Worm (Caenorhabditis elegans) whole organism, L4 larva: ENCODE data around the gene col-184.

ENCODE experiments used
- F37D6.2 ChIP-seq: sonication (generic microtip); optimal IDR thresholded peaks from 2 replicates; lab custom pipeline; 2016; ENCODE audit warnings: mild to moderate bottlenecking, missing genetic modification characterization, missing compliant biosample characterization
- Y48G9A.11 ChIP-seq: fragments of 200-800 bp; sonication (Bioruptor generic); IDR thresholded peaks from 2 replicates; pipeline ENCODE4 v1.3.6; 2022; ENCODE audit warnings: missing genetic modification reagents, missing genetic modification characterization, missing compliant biosample characterization
- ZK337.2 ChIP-seq: fragments of 200-800 bp; sonication (Bioruptor generic); IDR thresholded peaks from 2 replicates; pipeline ENCODE4 v1.3.6; 2022; ENCODE audit warnings: missing genetic modification reagents, missing genetic modification characterization, missing compliant biosample characterization
- ZK546.5 ChIP-seq, 2 experiments: sonication (generic microtip); optimal IDR thresholded peaks; 2 replicates each; lab custom pipeline; 2017; ENCODE audit warnings: missing biosample characterization in 2 of 2, missing genetic modification characterization in 2 of 2
- aly-2 ChIP-seq: sonication (generic microtip); optimal IDR thresholded peaks from 2 replicates; lab custom pipeline; 2018; ENCODE audit warnings: missing biosample characterization, missing genetic modification characterization
- arid-1 ChIP-seq: fragments of 200-800 bp; sonication (Bioruptor generic); conservative IDR thresholded peaks from 2 replicates; pipeline ENCODE4 v1.3.6; 2022; ENCODE audit warnings: missing genetic modification reagents, missing genetic modification characterization, missing compliant biosample characterization
- ceh-20 ChIP-seq: fragments of 200-800 bp; sonication (Bioruptor generic); IDR thresholded peaks from 2 replicates; pipeline ENCODE4 v1.3.6; 2022; ENCODE audit warnings: missing genetic modification reagents, missing genetic modification characterization, missing compliant biosample characterization
- ceh-28 ChIP-seq: fragments of 150-350 bp; optimal IDR thresholded peaks from 2 replicates; lab custom pipeline; 2014; ENCODE audit warnings: missing biosample characterization, missing genetic modification reagents, missing genetic modification characterization
- ceh-44 ChIP-seq: fragments of 200-800 bp; sonication (Bioruptor generic); IDR thresholded peaks from 2 replicates; pipeline ENCODE4 v1.3.6; 2022; ENCODE audit warnings: missing genetic modification reagents, missing genetic modification characterization, missing compliant biosample characterization
- ceh-62 ChIP-seq: sonication (generic microtip); optimal IDR thresholded peaks from 2 replicates; lab custom pipeline; 2017; ENCODE audit warnings: missing biosample characterization, missing genetic modification characterization
- cey-2 ChIP-seq: sonication (generic microtip); optimal IDR thresholded peaks from 3 replicates; lab custom pipeline; 2017; ENCODE audit warnings: missing genetic modification characterization, mild to moderate bottlenecking, missing compliant biosample characterization, antibody characterized with exemption, borderline replicate concordance; ENCODE audit not compliant: insufficient read depth
- daf-19 ChIP-seq: fragments of 200-800 bp; sonication (Bioruptor generic); conservative IDR thresholded peaks from 2 replicates; pipeline ENCODE4 v1.3.6; 2022; ENCODE audit warnings: missing genetic modification characterization, missing compliant biosample characterization
- dmd-6 ChIP-seq: fragments of 200-800 bp; sonication (Bioruptor generic); IDR thresholded peaks from 2 replicates; pipeline ENCODE4 v1.3.6; 2022; ENCODE audit warnings: missing genetic modification reagents, missing genetic modification characterization, missing compliant biosample characterization
- dve-1 ChIP-seq: sonication (generic microtip); optimal IDR thresholded peaks from 2 replicates; lab custom pipeline; 2017; ENCODE audit warnings: antibody characterized with exemption, mild to moderate bottlenecking, missing genetic modification characterization, missing compliant biosample characterization; ENCODE audit not compliant: insufficient read depth
- egl-27 ChIP-seq: sonication (generic microtip); optimal IDR thresholded peaks from 3 replicates; lab custom pipeline; 2017; ENCODE audit warnings: missing biosample characterization, missing genetic modification reagents, missing genetic modification characterization
- fkh-10 ChIP-seq: fragments of 150-350 bp; optimal IDR thresholded peaks from 2 replicates; lab custom pipeline; 2014; ENCODE audit warnings: missing biosample characterization, missing genetic modification reagents, missing genetic modification characterization
- fos-1 ChIP-seq: fragments of 150-350 bp; optimal IDR thresholded peaks from 2 replicates; lab custom pipeline; 2014; ENCODE audit warnings: missing biosample characterization, missing genetic modification characterization
- gei-8 ChIP-seq: fragments of 200-800 bp; sonication (Bioruptor generic); optimal IDR thresholded peaks from 2 replicates; lab custom pipeline; 2018; ENCODE audit warnings: mild to moderate bottlenecking, missing genetic modification characterization, missing compliant biosample characterization
- hlh-11 ChIP-seq: fragments of 200-800 bp; sonication (Bioruptor generic); optimal IDR thresholded peaks from 2 replicates; lab custom pipeline; 2018; ENCODE audit warnings: mild to moderate bottlenecking, missing genetic modification characterization, missing compliant biosample characterization
- hlh-30 ChIP-seq: sonication (generic microtip); optimal IDR thresholded peaks from 2 replicates; lab custom pipeline; 2017; ENCODE audit warnings: antibody characterized with exemption, mild to moderate bottlenecking, missing genetic modification characterization, missing compliant biosample characterization; ENCODE audit not compliant: insufficient read depth
- jun-1 ChIP-seq: fragments of 150-350 bp; optimal IDR thresholded peaks from 2 replicates; lab custom pipeline; 2014; ENCODE audit warnings: missing biosample characterization, missing genetic modification reagents, missing genetic modification characterization
- lin-13 ChIP-seq: fragments of 150-350 bp; optimal IDR thresholded peaks from 2 replicates; lab custom pipeline; 2014; ENCODE audit warnings: missing biosample characterization, missing genetic modification reagents, missing genetic modification characterization
- lin-15B ChIP-seq: fragments of 150-350 bp; sonication (generic microtip); optimal IDR thresholded peaks from 3 replicates; lab custom pipeline; 2014; ENCODE audit warnings: missing biosample characterization, missing genetic modification characterization
- lin-29 ChIP-seq: fragments of 200-800 bp; sonication (Bioruptor generic); IDR thresholded peaks from 2 replicates; pipeline ENCODE4 v1.3.6; 2022; ENCODE audit warnings: missing genetic modification reagents, missing genetic modification characterization, missing compliant biosample characterization
- lin-39 ChIP-seq: fragments of 150-350 bp; optimal IDR thresholded peaks from 2 replicates; lab custom pipeline; 2014; ENCODE audit warnings: missing biosample characterization, missing genetic modification reagents, missing genetic modification characterization
- lir-3 ChIP-seq: sonication (generic microtip); optimal IDR thresholded peaks from 2 replicates; lab custom pipeline; 2016; ENCODE audit warnings: mild to moderate bottlenecking, missing genetic modification characterization, missing compliant biosample characterization
- madf-5 ChIP-seq, 2 experiments: fragments of 200-800 bp; sonication (Bioruptor generic); IDR thresholded peaks; 2 replicates each; pipeline ENCODE4 v1.3.6; 2022; ENCODE audit warnings: missing compliant biosample characterization in 2 of 2, missing genetic modification characterization in 2 of 2
- madf-9 ChIP-seq: fragments of 200-800 bp; sonication (Bioruptor generic); conservative IDR thresholded peaks from 2 replicates; pipeline ENCODE4 v1.3.6; 2022; ENCODE audit warnings: missing genetic modification reagents, missing genetic modification characterization, missing compliant biosample characterization
- mep-1 ChIP-seq: fragments of 150-350 bp; sonication (generic microtip); optimal IDR thresholded peaks from 3 replicates; lab custom pipeline; 2014; ENCODE audit warnings: missing biosample characterization, missing genetic modification characterization
- mes-2 ChIP-seq: sonication (generic microtip); optimal IDR thresholded peaks from 2 replicates; lab custom pipeline; 2016; ENCODE audit warnings: missing genotype, mild to moderate bottlenecking, missing genetic modification characterization, missing compliant biosample characterization; ENCODE audit not compliant: poor library complexity, severe bottlenecking
- mxl-3 ChIP-seq: fragments of 200-800 bp; sonication (Bioruptor generic); optimal IDR thresholded peaks from 2 replicates; lab custom pipeline; 2018; ENCODE audit warnings: mild to moderate bottlenecking, missing genetic modification characterization, missing compliant biosample characterization
- nhr-10 ChIP-seq: fragments of 150-350 bp; optimal IDR thresholded peaks from 2 replicates; lab custom pipeline; 2014; ENCODE audit warnings: missing biosample characterization, missing genetic modification characterization
- nhr-102 ChIP-seq: sonication (generic microtip); optimal IDR thresholded peaks from 2 replicates; lab custom pipeline; 2016; ENCODE audit warnings: mild to moderate bottlenecking, missing genetic modification characterization, moderate library complexity, missing compliant biosample characterization
- nhr-11 ChIP-seq: fragments of 150-350 bp; optimal IDR thresholded peaks from 2 replicates; lab custom pipeline; 2014; ENCODE audit warnings: missing biosample characterization, missing genetic modification characterization
- nhr-111 ChIP-seq: fragments of 200-800 bp; sonication (Bioruptor generic); optimal IDR thresholded peaks from 2 replicates; lab custom pipeline; 2018; ENCODE audit warnings: mild to moderate bottlenecking, missing genetic modification characterization, missing compliant biosample characterization
- nhr-28 ChIP-seq: fragments of 150-350 bp; optimal IDR thresholded peaks from 2 replicates; lab custom pipeline; 2014; ENCODE audit warnings: missing biosample characterization, missing genetic modification characterization
- nhr-41 ChIP-seq: fragments of 200-800 bp; sonication (Bioruptor generic); IDR thresholded peaks from 2 replicates; pipeline ENCODE4 v1.3.6; 2022; ENCODE audit warnings: missing genetic modification reagents, missing genetic modification characterization, missing compliant biosample characterization
- nhr-42 ChIP-seq: fragments of 200-800 bp; sonication (Bioruptor generic); IDR thresholded peaks from 2 replicates; pipeline ENCODE4 v1.3.6; 2022; ENCODE audit warnings: missing genetic modification characterization, missing compliant biosample characterization
- nhr-77 ChIP-seq: fragments of 150-350 bp; optimal IDR thresholded peaks from 2 replicates; lab custom pipeline; 2014; ENCODE audit warnings: missing biosample characterization, missing genetic modification characterization
- pha-4 ChIP-seq, 2 experiments: fragments of 150-350 bp in 1 of 2; fragments of 200-800 bp in 1 of 2; sonication (Bioruptor generic) in 1 of 2; IDR thresholded peaks in 1 of 2; optimal IDR thresholded peaks in 1 of 2; 2 replicates each; pipeline versions ENCODE4 v1.3.6 to Lab custom; 2014 to 2022; ENCODE audit warnings: missing genetic modification characterization in 2 of 2, missing genetic modification reagents in 2 of 2, missing biosample characterization in 1 of 2, missing compliant biosample characterization in 1 of 2
- php-3 ChIP-seq: fragments of 200-800 bp; sonication (Bioruptor generic); IDR thresholded peaks from 2 replicates; pipeline ENCODE4 v1.3.6; 2022; ENCODE audit warnings: missing genetic modification reagents, missing genetic modification characterization, missing compliant biosample characterization
- rbr-2 ChIP-seq: sonication (generic microtip); optimal IDR thresholded peaks from 2 replicates; lab custom pipeline; 2016; ENCODE audit warnings: missing genotype, missing genetic modification characterization, missing compliant biosample characterization
- saeg-2 ChIP-seq: fragments of 200-800 bp; sonication (Bioruptor generic); IDR thresholded peaks from 2 replicates; pipeline ENCODE4 v1.3.6; 2022; ENCODE audit warnings: missing genetic modification reagents, missing genetic modification characterization, missing compliant biosample characterization
- snpc-1.2 ChIP-seq: fragments of 200-800 bp; sonication (Bioruptor generic); IDR thresholded peaks from 2 replicates; pipeline ENCODE4 v1.3.6; 2022; ENCODE audit warnings: missing genetic modification reagents, missing genetic modification characterization, missing compliant biosample characterization
- snpc-4 ChIP-seq: fragments of 150-350 bp; optimal IDR thresholded peaks from 2 replicates; lab custom pipeline; 2014; ENCODE audit warnings: missing biosample characterization, missing genetic modification characterization
- tra-1 ChIP-seq: fragments of 200-800 bp; sonication (Bioruptor generic); IDR thresholded peaks from 2 replicates; pipeline ENCODE4 v1.3.6; 2022; ENCODE audit warnings: missing genetic modification reagents, missing genetic modification characterization, missing compliant biosample characterization
- unc-130 ChIP-seq: sonication (generic microtip); optimal IDR thresholded peaks from 2 replicates; lab custom pipeline; 2016; ENCODE audit warnings: missing genetic modification reagents, missing genetic modification characterization, missing compliant biosample characterization
- unc-39 ChIP-seq: sonication (generic microtip); optimal IDR thresholded peaks from 2 replicates; lab custom pipeline; 2017; ENCODE audit warnings: missing biosample characterization, missing genetic modification characterization
- unc-62 ChIP-seq, 3 experiments: fragments of 150-350 bp in 1 of 3; sonication (generic microtip); optimal IDR thresholded peaks in 2 of 3; peaks in 1 of 3; 1 replicate in 1 of 3; 2 replicates in 2 of 3; lab custom pipeline; 2014 to 2017; ENCODE audit warnings: missing biosample characterization in 3 of 3, missing genetic modification characterization in 3 of 3, missing genetic modification reagents in 3 of 3, missing genotype in 1 of 3
- zip-2 ChIP-seq: fragments of 150-350 bp; optimal IDR thresholded peaks from 2 replicates; lab custom pipeline; 2014; ENCODE audit warnings: missing biosample characterization, missing genetic modification characterization
- ztf-11 ChIP-seq: fragments of 150-350 bp; optimal IDR thresholded peaks from 2 replicates; lab custom pipeline; 2014; ENCODE audit warnings: missing biosample characterization, missing genetic modification characterization

The col-184 gene

DNA sequence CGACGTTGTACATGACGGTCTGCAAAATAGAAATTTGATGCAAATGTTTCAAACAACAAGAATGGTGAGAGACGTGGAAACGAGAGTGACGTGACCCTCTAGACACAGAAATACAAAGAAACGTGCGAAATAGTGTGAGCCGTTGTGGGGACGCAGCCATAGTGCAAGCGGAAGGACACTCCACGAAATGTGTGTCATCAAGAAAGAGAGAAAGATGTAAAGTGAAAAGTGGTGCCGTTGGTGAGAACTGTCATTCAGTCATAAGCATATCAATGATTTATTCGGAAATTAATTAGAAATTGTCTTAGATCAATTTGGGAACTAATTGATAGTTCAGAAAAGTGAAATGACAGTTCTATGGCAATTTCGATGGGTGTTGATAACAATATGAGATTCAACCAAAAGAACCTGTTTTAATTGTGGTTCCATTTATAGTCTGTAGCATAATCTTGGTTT lies 49.3 kb upstream of the col-184 start, which contains the start of gene C29F7.3 (continued):
- TF ChIP-seq arid-1 (no peak), snpc-1.2 (GFP tag; lab: Robert Waterston, UW) (no peak), madf-9 (GFP tag; lab: Robert Waterston, UW) (no peak), nhr-42 (no peak), php-3 (GFP tag; lab: Robert Waterston, UW) (peak; percentile 88), hlh-30 (tag; lab: Kevin White, UChicago) (peak; percentile 50), ztf-11 (tag; lab: Kevin White, UChicago) (no peak), ceh-62 (no peak), dmd-6 (GFP tag; lab: Robert Waterston, UW) (peak; percentile 97), F37D6.2 (tag; lab: Kevin White, UChicago) (no peak), pha-4 (GFP tag; IDR thresholded peaks at IDR 0.05; lab: Robert Waterston, UW) (no peak), pha-4 (tag; optimal IDR thresholded peaks at IDR 0.05; lab: Kevin White, UChicago) (no peak), zip-2 (tag; lab: Kevin White, UChicago) (no peak), lin-29 (GFP tag; lab: Robert Waterston, UW) (no peak), jun-1 (tag; lab: Kevin White, UChicago) (no peak), lin-15B (tag; lab: Kevin White, UChicago) (no peak), lin-39 (tag; lab: Kevin White, UChicago) (no peak), nhr-11 (tag; lab: Kevin White, UChicago) (no peak), nhr-28 (tag; lab: Kevin White, UChicago) (peak; percentile 97), fos-1 (tag; lab: Kevin White, UChicago) (no peak), nhr-102 (no peak), mep-1 (peak; percentile 9), lir-3 (tag; lab: Kevin White, UChicago) (no peak), fkh-10 (GFP tag; lab: Kevin White, UChicago) (no peak), hlh-11 (tag; lab: Kevin White, UChicago) (peak; percentile 56), ceh-20 (GFP tag; lab: Robert Waterston, UW) (peak; percentile 95), aly-2 (tag; lab: Kevin White, UChicago) (no peak), daf-19 (GFP tag; lab: Robert Waterston, UW) (no peak), unc-62 (GFP tag; optimal IDR thresholded peaks at IDR 0.05 in 1 of 2; lab: Kevin White, UChicago) (peak in 1 of 2 experiments; percentile 66), unc-62 (tag; optimal IDR thresholded peaks at IDR 0.05; lab: Kevin White, UChicago) (no peak), snpc-4 (tag; lab: Kevin White, UChicago) (no peak), cey-2 (tag; lab: Kevin White, UChicago) (no peak), rbr-2 (tag; lab: Kevin White, UChicago) (no peak), ceh-44 (GFP tag; lab: Robert Waterston, UW) (no peak), nhr-10 (tag; lab: Kevin White, UChicago) (no peak), Y48G9A.11 (GFP tag; lab: Robert Waterston, UW) (no peak), mxl-3 (GFP tag; lab: Kevin White, UChicago) (peak; percentile 11), egl-27 (tag; lab: Kevin White, UChicago) (no peak), madf-5 (GFP tag; IDR thresholded peaks at IDR 0.05; lab: Robert Waterston, UW) (no peak), unc-39 (tag; lab: Kevin White, UChicago) (no peak), lin-13 (GFP tag; lab: Kevin White, UChicago) (no peak), tra-1 (GFP tag; lab: Robert Waterston, UW) (peak; percentile 98), nhr-77 (tag; lab: Kevin White, UChicago) (no peak), ceh-28 (no peak), nhr-41 (no peak), ZK337.2 (GFP tag; lab: Robert Waterston, UW) (no peak), saeg-2 (GFP tag; lab: Robert Waterston, UW) (no peak), ZK546.5 (tag; optimal IDR thresholded peaks at IDR 0.05; lab: Kevin White, UChicago) (no peak), unc-130 (no peak), gei-8 (GFP tag; lab: Kevin White, UChicago) (peak; percentile 9), mes-2 (no peak), nhr-111 (no peak), dve-1 (tag; lab: Kevin White, UChicago) (peak; percentile 50)
